Worm (Caenorhabditis elegans): ENCODE measurements around the gene srg-4.

ce11 chrIII:6221403-6221802, 40.5 kb downstream of the srg-4 start:
- no peak for TF ChIP-seq tab-1 (GFP tag; IDR thresholded peaks at IDR 0.05)
- TF ChIP-seq flt-1 (GFP tag; IDR thresholded peaks at IDR 0.05), result no peak
- no peak for TF ChIP-seq T22C8.4 (GFP tag; IDR thresholded peaks at IDR 0.05)
- TF ChIP-seq klf-2 (GFP tag; conservative IDR thresholded peaks at IDR 0.05), result no peak

All from whole organism, midembryonic.